Worm (Caenorhabditis elegans): Measurements from ENCODE around the gene zipt-17.

- TF ChIP-seq cog-1 (tag; optimal IDR thresholded peaks at IDR 0.05) (no peak), med-1 (GFP tag; optimal IDR thresholded peaks at IDR 0.05; ENCODE audit: insufficient read depth) (no peak), flt-1 (GFP tag; IDR thresholded peaks at IDR 0.05) (no peak)
Observed at ce11 chrIV:17333542-17334281, 33.5 kb downstream of the zipt-17 start, which contains the start of gene C49C3.15.
